Worm (Caenorhabditis elegans) whole organism, L3 larva: Measurements from ENCODE around the gene enu-3.5.

Experiments used
- aly-2 ChIP-seq: fragments of 150-350 bp; optimal IDR thresholded peaks from 2 replicates; lab custom pipeline; 2014; ENCODE audit warnings: missing biosample characterization, missing genetic modification characterization
- ama-1 ChIP-seq: fragments of 150-350 bp; optimal IDR thresholded peaks from 2 replicates; lab custom pipeline; 2018
- elt-1 ChIP-seq: fragments of 150-350 bp; optimal IDR thresholded peaks from 2 replicates; lab custom pipeline; 2014; ENCODE audit warnings: missing biosample characterization, missing genetic modification characterization
- eor-1 ChIP-seq, 2 experiments: fragments of 150-350 bp; optimal IDR thresholded peaks; 2 replicates each; lab custom pipeline; 2014 to 2018; ENCODE audit warnings: missing biosample characterization in 2 of 2, missing genetic modification characterization in 2 of 2
- skn-1 ChIP-seq: fragments of 150-350 bp; optimal IDR thresholded peaks from 2 replicates; lab custom pipeline; 2014; ENCODE audit warnings: missing biosample characterization, missing genetic modification characterization
- zag-1 ChIP-seq: fragments of 150-350 bp; optimal IDR thresholded peaks from 2 replicates; lab custom pipeline; 2014; ENCODE audit warnings: missing biosample characterization, missing genetic modification characterization

DNA sequence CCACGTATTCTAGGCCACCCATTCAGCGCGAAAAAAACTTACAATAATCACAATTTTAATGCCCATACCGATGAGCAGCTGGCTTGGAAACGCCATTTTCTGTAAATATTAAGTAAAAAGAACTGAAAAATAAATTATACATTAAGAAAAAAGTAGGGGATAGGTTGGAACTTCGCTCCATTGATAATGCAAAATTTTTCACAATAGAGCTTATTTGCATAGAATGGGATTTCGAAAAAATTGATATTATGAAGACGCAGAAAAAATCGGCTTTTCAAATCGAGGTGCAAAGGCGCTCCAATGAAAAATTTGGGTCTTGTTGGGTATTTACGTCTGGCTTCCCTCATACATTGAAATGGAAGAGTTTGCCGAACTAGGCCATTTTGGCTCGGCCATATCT, 40.6 kb downstream of the enu-3.5 start, which contains the start of gene Y37D8A.16:
- TF ChIP-seq elt-1 (tag; lab: Kevin White, UChicago): no peak
- TF ChIP-seq eor-1 (tag; optimal IDR thresholded peaks at IDR 0.05; lab: Kevin White, UChicago): no peak
- TF ChIP-seq skn-1 (tag; lab: Kevin White, UChicago): no peak
- TF ChIP-seq ama-1 (lab: Kevin White, UChicago): no peak
- no peak for TF ChIP-seq zag-1 (tag; lab: Kevin White, UChicago)
- no peak for TF ChIP-seq aly-2 (tag; lab: Kevin White, UChicago)
